Worm (Caenorhabditis elegans) whole organism, mixed stage, embryonic: Measurements from ENCODE around the gene C50H11.8.

Source experiments
- blmp-1 ChIP-seq: fragments of 150-350 bp; optimal IDR thresholded peaks from 2 replicates; lab custom pipeline; 2014; ENCODE audit warnings: missing biosample characterization, missing genetic modification characterization
- ceh-39 ChIP-seq: fragments of 150-350 bp; optimal IDR thresholded peaks from 2 replicates; lab custom pipeline; 2014; ENCODE audit warnings: missing biosample characterization, missing genetic modification characterization
- ces-1 ChIP-seq: fragments of 150-350 bp; optimal IDR thresholded peaks from 2 replicates; lab custom pipeline; 2014; ENCODE audit warnings: missing biosample characterization, missing genetic modification reagents, missing genetic modification characterization
- elt-1 ChIP-seq: sonication (generic microtip); optimal IDR thresholded peaks from 2 replicates; lab custom pipeline; 2017; ENCODE audit warnings: missing genetic modification characterization, mild to moderate bottlenecking, missing compliant biosample characterization, antibody characterized with exemption, moderate library complexity, borderline replicate concordance; ENCODE audit not compliant: insufficient read depth
- ham-2 ChIP-seq: fragments of 200-800 bp; sonication (Bioruptor generic); optimal IDR thresholded peaks from 2 replicates; lab custom pipeline; 2018; ENCODE audit warnings: mild to moderate bottlenecking, missing genetic modification characterization, missing compliant biosample characterization
- lin-13 ChIP-seq: fragments of 150-350 bp; optimal IDR thresholded peaks from 2 replicates; lab custom pipeline; 2014; ENCODE audit warnings: missing biosample characterization, missing genetic modification characterization
- lsy-2 ChIP-seq: fragments of 150-350 bp; optimal IDR thresholded peaks from 2 replicates; lab custom pipeline; 2014; ENCODE audit warnings: missing biosample characterization, missing genetic modification characterization
- mep-1 ChIP-seq: fragments of 150-350 bp; optimal IDR thresholded peaks from 2 replicates; lab custom pipeline; 2017; ENCODE audit warnings: missing biosample characterization, missing genetic modification reagents, missing genetic modification characterization, inconsistent platforms
- nhr-12 ChIP-seq: fragments of 150-350 bp; optimal IDR thresholded peaks from 2 replicates; lab custom pipeline; 2014; ENCODE audit warnings: missing biosample characterization, missing genetic modification characterization
- nhr-237 ChIP-seq: fragments of 150-350 bp; optimal IDR thresholded peaks from 2 replicates; lab custom pipeline; 2014; ENCODE audit warnings: missing biosample characterization, missing genetic modification characterization
- nhr-76 ChIP-seq: sonication (generic microtip); optimal IDR thresholded peaks from 2 replicates; lab custom pipeline; 2017; ENCODE audit warnings: missing biosample characterization, missing genetic modification characterization
- sem-2 ChIP-seq: fragments of 200-800 bp; sonication (Bioruptor generic); optimal IDR thresholded peaks from 2 replicates; lab custom pipeline; 2018; ENCODE audit warnings: mild to moderate bottlenecking, missing genetic modification characterization, missing compliant biosample characterization
- snpc-4 ChIP-seq: fragments of 150-350 bp; optimal IDR thresholded peaks from 2 replicates; lab custom pipeline; 2014; ENCODE audit warnings: missing biosample characterization, missing genetic modification characterization

DNA sequence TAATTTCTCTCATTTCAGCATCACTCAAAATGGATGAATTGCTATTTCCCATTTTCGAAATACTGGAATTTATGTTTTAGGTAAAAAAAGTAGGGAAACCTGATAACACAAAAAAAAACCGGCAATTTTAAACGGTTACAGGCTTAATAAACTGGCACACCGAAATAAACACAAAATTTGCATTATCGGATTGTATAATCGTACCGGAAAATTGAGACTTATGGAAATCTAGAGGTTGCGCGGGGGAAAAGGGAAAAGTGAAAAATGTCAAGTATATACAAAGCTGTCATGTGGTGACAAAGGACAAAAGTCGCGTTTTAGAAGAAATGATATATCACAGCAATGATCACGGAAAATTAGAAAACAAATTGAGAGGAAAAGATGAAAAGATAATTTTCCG, 15.1 kb upstream of the C50H11.8 start, which contains the start of gene chpf-2:
- TF ChIP-seq lin-13 (no peak), ceh-39 (tag; lab: Kevin White, UChicago) (no peak), nhr-12 (no peak), lsy-2 (no peak), elt-1 (no peak), nhr-76 (tag; lab: Kevin White, UChicago) (no peak), sem-2 (GFP tag; lab: Kevin White, UChicago) (no peak), snpc-4 (tag; lab: Kevin White, UChicago) (no peak), ces-1 (GFP tag; lab: Kevin White, UChicago) (no peak), blmp-1 (no peak), ham-2 (GFP tag; lab: Kevin White, UChicago) (no peak), nhr-237 (tag; lab: Kevin White, UChicago) (no peak), mep-1 (tag; lab: Kevin White, UChicago) (no peak)
